Worm (Caenorhabditis elegans): ENCODE results near the gene K08D10.13.
"Not testable (repeated sequence)": the region's sequence is repeated elsewhere in the genome, so short reads cannot be mapped to it uniquely, and the experiment has no call there.

Gene K08D10.13

DNA sequence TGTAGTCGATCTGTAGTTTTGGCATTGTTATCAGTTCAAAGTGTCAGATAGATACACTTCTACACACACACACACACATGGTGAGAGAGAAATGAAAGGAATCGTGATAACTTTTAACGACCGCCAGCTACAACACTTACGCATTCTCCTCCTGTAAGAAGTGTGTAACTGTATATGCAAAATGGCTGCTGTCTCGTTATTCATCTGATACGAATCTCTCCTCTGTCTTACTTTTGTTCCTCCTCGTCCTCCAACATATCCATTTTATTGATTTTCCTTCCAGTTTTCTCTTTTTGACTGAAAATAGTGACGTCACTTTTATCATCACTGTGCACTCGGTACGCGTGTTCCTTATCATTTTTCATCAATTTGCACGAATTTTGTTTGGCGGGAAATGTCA, 41.4 kb upstream of the K08D10.13 start:
- TF ChIP-seq nhr-12 (tag; optimal IDR thresholded peaks at IDR 0.05) (no peak), nhr-2 (tag; optimal IDR thresholded peaks at IDR 0.05) (no peak), ceh-83 (GFP tag; optimal IDR thresholded peaks at IDR 0.05) (no peak), nhr-28 (tag; optimal IDR thresholded peaks at IDR 0.05) (peak; percentile 32)

DNA sequence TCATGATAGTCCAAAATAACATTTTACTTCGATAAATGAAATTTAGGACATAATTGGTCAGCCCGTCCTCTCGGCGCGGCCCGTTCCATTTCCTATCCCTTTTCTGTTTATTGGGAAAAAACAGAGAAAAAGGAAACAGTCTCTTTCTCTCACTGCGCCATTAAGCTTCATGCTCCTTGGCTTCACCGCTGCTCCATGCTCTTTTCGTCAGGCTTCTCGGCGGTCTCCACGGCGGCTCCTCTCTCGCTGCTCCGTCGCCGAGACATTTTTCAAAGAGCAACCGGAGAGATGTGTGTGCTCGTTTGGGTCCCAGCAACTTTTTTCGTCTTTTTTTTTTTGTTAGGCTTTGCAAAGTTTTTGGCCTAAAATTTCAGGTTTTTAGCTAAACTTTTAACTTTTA, 39.5 kb upstream of the K08D10.13 start:
- TF ChIP-seq mep-1 (tag; optimal IDR thresholded peaks at IDR 0.05) (no peak), nhr-76 (tag; optimal IDR thresholded peaks at IDR 0.05) (no peak), sptf-1 (tag; optimal IDR thresholded peaks at IDR 0.05) (no peak), M03D4.4 (tag; optimal IDR thresholded peaks at IDR 0.05) (no peak), snpc-4 (tag; optimal IDR thresholded peaks at IDR 0.05) (no peak), unc-120 (tag; optimal IDR thresholded peaks at IDR 0.05; ENCODE audit: poor library complexity, severe bottlenecking) (no peak), ces-1 (GFP tag; optimal IDR thresholded peaks at IDR 0.05) (no peak), nhr-12 (tag; optimal IDR thresholded peaks at IDR 0.05) (no peak), unc-62 (GFP tag; optimal IDR thresholded peaks at IDR 0.05) (no peak), tbx-8 (GFP tag; optimal IDR thresholded peaks at IDR 0.05) (no peak), mls-2 (tag; optimal IDR thresholded peaks at IDR 0.05) (no peak)

DNA sequence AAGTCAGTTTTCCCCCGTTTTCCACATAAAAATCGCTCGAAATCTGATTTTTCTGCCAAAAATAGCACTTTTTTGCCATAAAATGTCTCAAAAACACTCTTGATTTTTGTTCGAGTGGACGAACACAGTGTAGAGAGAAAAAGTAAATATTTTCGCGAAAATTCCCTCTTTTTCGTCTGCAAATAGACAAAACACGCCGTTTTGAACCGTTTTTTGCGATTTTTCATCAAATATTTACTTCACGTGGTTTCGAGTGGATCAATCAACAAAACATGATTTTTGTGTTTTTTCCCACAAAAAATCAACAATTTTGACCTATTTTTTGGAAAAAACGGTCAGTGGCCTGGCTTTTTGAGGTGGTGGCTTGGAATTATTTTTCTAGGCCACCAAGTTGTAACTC, 37.7 kb upstream of the K08D10.13 start:
- TF ChIP-seq ceh-83 (GFP tag; optimal IDR thresholded peaks at IDR 0.05) (no peak), elt-1 (tag; optimal IDR thresholded peaks at IDR 0.05; ENCODE audit: borderline replicate concordance, insufficient read depth) (no peak), unc-39 (tag; optimal IDR thresholded peaks at IDR 0.05) (no peak), nhr-237 (tag; optimal IDR thresholded peaks at IDR 0.05) (no peak), sem-2 (GFP tag; optimal IDR thresholded peaks at IDR 0.05) (no peak), blmp-1 (tag; optimal IDR thresholded peaks at IDR 0.05) (no peak), nhr-28 (tag; optimal IDR thresholded peaks at IDR 0.05) (no peak), lin-32 (GFP tag; optimal IDR thresholded peaks at IDR 0.05) (no peak), snpc-4 (tag; optimal IDR thresholded peaks at IDR 0.05) (no peak), mab-5 (tag; optimal IDR thresholded peaks at IDR 0.05) (no peak), mls-2 (tag; optimal IDR thresholded peaks at IDR 0.05) (no peak), zip-8 (tag; optimal IDR thresholded peaks at IDR 0.05) (no peak), sptf-1 (tag; optimal IDR thresholded peaks at IDR 0.05) (no peak)

DNA sequence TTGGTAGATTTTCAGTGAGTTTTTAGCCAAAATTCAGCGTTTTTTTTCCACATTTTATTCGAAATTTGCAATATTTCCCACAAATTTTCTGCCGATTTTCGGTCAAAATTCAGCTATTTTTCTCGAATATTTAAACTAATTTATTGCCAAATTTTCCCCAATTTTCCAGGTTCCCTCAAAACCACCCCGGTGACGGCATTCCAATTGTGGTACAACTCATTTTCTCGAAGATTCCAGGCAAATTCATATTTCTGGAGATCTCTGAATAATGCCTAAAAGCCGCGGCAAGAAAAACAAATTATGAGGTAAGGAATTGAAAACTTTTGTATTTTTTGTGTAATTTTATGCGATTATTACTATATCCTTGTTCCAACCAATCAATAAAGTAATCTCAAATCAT, 35.7 kb upstream of the K08D10.13 start, which contains the start of gene osgn-1:
TSS of gene osgn-1 (plus strand) at position 301 of the 400 bp plus-strand sequence.
- no peak for TF ChIP-seq nhr-12 (tag; optimal IDR thresholded peaks at IDR 0.05)
- TF ChIP-seq ztf-11 (tag; optimal IDR thresholded peaks at IDR 0.05): no peak
- no peak for TF ChIP-seq sem-2 (GFP tag; optimal IDR thresholded peaks at IDR 0.05)
- no peak for TF ChIP-seq drap-1 (GFP tag; optimal IDR thresholded peaks at IDR 0.05)
- TF ChIP-seq elt-3 (tag; optimal IDR thresholded peaks at IDR 0.05): no peak
- no peak for TF ChIP-seq elt-1 (tag; optimal IDR thresholded peaks at IDR 0.05; ENCODE audit: borderline replicate concordance, insufficient read depth)
- TF ChIP-seq unc-62 (GFP tag; optimal IDR thresholded peaks at IDR 0.05): no peak
- TF ChIP-seq snpc-4 (tag; optimal IDR thresholded peaks at IDR 0.05): no peak
- TF ChIP-seq M03D4.4 (tag; optimal IDR thresholded peaks at IDR 0.05): no peak
- no peak for TF ChIP-seq lin-13 (tag; optimal IDR thresholded peaks at IDR 0.05)
- no peak for TF ChIP-seq hlh-1 (tag; optimal IDR thresholded peaks at IDR 0.05)
- no peak for TF ChIP-seq tbx-8 (GFP tag; optimal IDR thresholded peaks at IDR 0.05)
- no peak for TF ChIP-seq lin-32 (GFP tag; optimal IDR thresholded peaks at IDR 0.05)
- TF ChIP-seq ces-1 (GFP tag; optimal IDR thresholded peaks at IDR 0.05): no peak

DNA sequence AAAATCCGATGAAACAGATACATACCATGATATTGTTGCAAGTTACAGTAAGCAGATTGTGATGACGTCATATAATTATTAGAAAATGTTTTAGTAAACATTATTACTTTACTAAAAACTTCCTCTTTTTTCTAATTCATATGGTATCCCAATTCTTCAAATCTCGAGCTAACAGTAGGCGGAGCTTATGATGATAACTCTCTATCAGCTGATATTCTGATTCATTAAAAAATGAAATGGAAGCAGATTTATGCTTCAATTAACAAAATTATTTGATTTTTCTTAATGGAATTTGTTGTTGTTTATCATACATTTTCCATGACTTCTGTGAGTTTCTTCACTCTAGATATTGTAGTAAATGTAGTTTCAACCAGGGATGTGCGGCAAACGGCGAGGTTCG, 32.9 kb upstream of the K08D10.13 start, which contains the start of gene pax-2:
TSS of gene pax-2 (minus strand) at position 101 of the 400 bp plus-strand sequence.
- TF ChIP-seq lsy-2 (tag; optimal IDR thresholded peaks at IDR 0.05): no peak
- peak; percentile 75 for TF ChIP-seq zip-8 (tag; optimal IDR thresholded peaks at IDR 0.05)

DNA sequence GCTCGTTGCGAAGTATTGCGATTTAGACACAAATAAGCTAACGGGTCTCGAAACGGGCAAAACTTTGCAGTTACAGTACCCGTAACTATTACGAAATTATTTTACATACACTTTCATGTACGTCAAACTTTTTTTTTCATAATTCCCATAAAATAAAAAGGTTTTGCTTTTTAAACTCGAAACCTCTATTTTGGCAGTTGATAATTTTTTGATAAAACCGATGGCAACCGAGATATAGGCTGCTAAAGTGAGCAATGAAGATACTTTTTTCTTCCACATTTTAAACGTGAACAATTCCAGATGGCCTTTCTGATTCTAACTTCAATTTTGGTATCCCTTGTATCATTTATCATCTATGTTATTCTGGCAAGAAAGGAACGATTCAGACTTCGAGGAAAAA, 25.8 kb upstream of the K08D10.13 start, which contains the start of gene cyp-25A6:
TSS of gene cyp-25A6 (plus strand) at position 301 of the 400 bp plus-strand sequence.
- TF ChIP-seq ces-1, ham-2, bed-3 (GFP tag; optimal IDR thresholded peaks at IDR 0.05): not testable (repeated sequence)

All from whole organism, mixed stage, embryonic.